Worm (Caenorhabditis elegans): ENCODE data around the gene mans-3.

The mans-3 gene

DNA sequence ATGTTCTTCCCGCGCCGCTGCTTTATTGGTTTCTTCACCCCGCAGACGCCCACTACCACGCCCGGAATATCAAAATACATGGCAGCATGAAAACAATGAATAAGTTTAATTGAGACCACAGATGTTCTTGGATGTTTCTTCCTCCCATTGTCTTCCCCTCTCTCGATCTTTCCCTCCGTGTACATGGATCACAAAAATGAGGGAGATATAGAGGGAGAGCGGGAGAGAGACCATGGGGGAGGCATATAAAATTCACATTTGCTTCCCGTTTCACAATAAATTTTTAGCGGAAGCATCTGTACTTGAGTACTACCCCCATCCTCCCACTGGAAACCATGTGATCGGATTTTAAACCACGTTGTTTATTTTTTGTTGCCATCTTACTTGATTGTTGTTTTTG, 28.2 kb downstream of the mans-3 start:
- TF ChIP-seq flt-1 (GFP tag; IDR thresholded peaks at IDR 0.05): no peak
- no peak for TF ChIP-seq B0310.2 (tag; optimal IDR thresholded peaks at IDR 0.05)
- no peak for TF ChIP-seq sea-1 (GFP tag; conservative IDR thresholded peaks at IDR 0.05)
- no peak for TF ChIP-seq pes-1 (GFP tag; IDR thresholded peaks at IDR 0.05)
- TF ChIP-seq tbx-11 (GFP tag; IDR thresholded peaks at IDR 0.05): no peak
- TF ChIP-seq tra-4 (tag; optimal IDR thresholded peaks at IDR 0.05): no peak
- no peak for TF ChIP-seq ceh-36 (tag; optimal IDR thresholded peaks at IDR 0.05)
- TF ChIP-seq aly-1 (tag; optimal IDR thresholded peaks at IDR 0.05): no peak
- no peak for TF ChIP-seq ets-7 (tag; optimal IDR thresholded peaks at IDR 0.05)
- no peak for TF ChIP-seq tbx-37 (GFP tag; conservative IDR thresholded peaks at IDR 0.05)
- no peak for TF ChIP-seq F13C5.2 (tag; optimal IDR thresholded peaks at IDR 0.05)
- no peak for TF ChIP-seq hmbx-1 (tag; optimal IDR thresholded peaks at IDR 0.05)
- TF ChIP-seq hmg-4 (GFP tag; optimal IDR thresholded peaks at IDR 0.05): no peak
- no peak for TF ChIP-seq scrt-1 (GFP tag; IDR thresholded peaks at IDR 0.05)
- TF ChIP-seq ama-1 (optimal IDR thresholded peaks at IDR 0.05): no peak
- no peak for TF ChIP-seq hnd-1 (tag; optimal IDR thresholded peaks at IDR 0.05)
- no peak for TF ChIP-seq ceh-13 (GFP tag; optimal IDR thresholded peaks at IDR 0.05)

ce11 chrX:5195462-5196160, 30.4 kb downstream of the mans-3 start, which contains the start of gene pqn-62:
pqn-62 (plus strand) TSS chrX:5196110.
- no peak for TF ChIP-seq hmbx-1 (tag; optimal IDR thresholded peaks at IDR 0.05)

DNA sequence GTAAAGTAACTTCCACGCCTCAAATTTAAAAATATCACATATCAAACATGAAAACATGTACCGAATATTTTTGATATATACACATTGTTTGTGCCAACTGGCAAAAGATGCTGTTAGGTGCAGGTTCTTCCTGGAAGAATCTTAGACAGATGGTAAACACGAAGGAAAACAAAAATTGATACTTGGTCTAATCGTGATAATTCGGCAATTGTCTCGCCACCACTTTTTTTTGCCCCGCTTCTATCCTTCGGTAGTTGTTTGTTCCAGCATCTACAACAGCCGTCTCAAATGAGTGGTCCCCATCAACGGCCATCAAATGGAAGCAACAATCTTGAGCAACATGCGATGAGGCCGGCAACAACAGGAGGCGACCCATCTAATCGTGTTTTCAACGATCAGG, 32.2 kb downstream of the mans-3 start:
- TF ChIP-seq ceh-13 (GFP tag; optimal IDR thresholded peaks at IDR 0.05) (no peak), tbx-11 (GFP tag; IDR thresholded peaks at IDR 0.05) (no peak), tra-4 (tag; optimal IDR thresholded peaks at IDR 0.05) (no peak)

ce11 chrX:5199245-5199644, 34.0 kb downstream of the mans-3 start:
- TF ChIP-seq tbx-37 (GFP tag; conservative IDR thresholded peaks at IDR 0.05) (no peak), tbx-11 (GFP tag; IDR thresholded peaks at IDR 0.05) (no peak), ets-7 (tag; optimal IDR thresholded peaks at IDR 0.05) (no peak), hmg-4 (GFP tag; optimal IDR thresholded peaks at IDR 0.05) (no peak), scrt-1 (GFP tag; IDR thresholded peaks at IDR 0.05) (no peak), sea-1 (GFP tag; conservative IDR thresholded peaks at IDR 0.05) (no peak), ceh-13 (GFP tag; optimal IDR thresholded peaks at IDR 0.05) (no peak)

DNA sequence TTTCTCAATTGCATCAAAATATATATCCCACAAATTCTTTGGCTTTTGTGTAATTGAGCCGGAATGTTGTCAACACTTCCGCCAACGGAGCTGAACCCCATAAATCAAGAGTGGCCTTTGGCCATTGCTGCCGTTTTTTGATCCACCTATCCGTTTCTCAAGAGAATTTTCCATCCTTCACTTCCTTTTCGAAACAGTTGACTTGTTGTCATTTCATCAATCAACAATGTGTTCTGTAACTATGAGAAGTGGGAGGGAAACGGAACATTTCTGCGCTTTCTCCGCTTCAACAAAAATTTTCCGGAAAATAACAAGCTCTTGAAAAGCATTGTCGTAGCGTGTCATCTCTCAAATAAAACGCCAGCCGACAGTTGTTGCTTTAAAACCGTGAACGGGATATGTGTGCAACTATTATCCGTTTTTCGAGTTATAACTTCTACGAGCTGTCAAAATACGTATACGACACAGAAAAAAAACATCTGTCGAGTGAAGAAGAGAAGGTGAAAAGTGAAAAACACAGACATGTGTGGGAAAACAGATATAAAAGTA, 34.7 kb downstream of the mans-3 start:
- no peak for TF ChIP-seq hmbx-1 (tag; optimal IDR thresholded peaks at IDR 0.05)
- no peak for TF ChIP-seq B0310.2 (tag; optimal IDR thresholded peaks at IDR 0.05)
- no peak for TF ChIP-seq flt-1 (GFP tag; IDR thresholded peaks at IDR 0.05)
- TF ChIP-seq ceh-36 (tag; optimal IDR thresholded peaks at IDR 0.05): no peak
- TF ChIP-seq aly-1 (tag; optimal IDR thresholded peaks at IDR 0.05): no peak
- TF ChIP-seq tra-4 (tag; optimal IDR thresholded peaks at IDR 0.05): no peak
- no peak for TF ChIP-seq tbx-11 (GFP tag; IDR thresholded peaks at IDR 0.05)
- no peak for TF ChIP-seq ets-7 (tag; optimal IDR thresholded peaks at IDR 0.05)
- no peak for TF ChIP-seq F13C5.2 (tag; optimal IDR thresholded peaks at IDR 0.05)
- TF ChIP-seq tbx-37 (GFP tag; conservative IDR thresholded peaks at IDR 0.05): no peak
- TF ChIP-seq ama-1 (optimal IDR thresholded peaks at IDR 0.05): no peak
- no peak for TF ChIP-seq hnd-1 (tag; optimal IDR thresholded peaks at IDR 0.05)
- no peak for TF ChIP-seq hmg-4 (GFP tag; optimal IDR thresholded peaks at IDR 0.05)
- TF ChIP-seq sea-1 (GFP tag; conservative IDR thresholded peaks at IDR 0.05): no peak
- TF ChIP-seq scrt-1 (GFP tag; IDR thresholded peaks at IDR 0.05): no peak
- no peak for TF ChIP-seq ceh-13 (GFP tag; optimal IDR thresholded peaks at IDR 0.05)
- no peak for TF ChIP-seq pes-1 (GFP tag; IDR thresholded peaks at IDR 0.05)

- TF ChIP-seq hmg-4 (GFP tag; optimal IDR thresholded peaks at IDR 0.05) (no peak), hmbx-1 (tag; optimal IDR thresholded peaks at IDR 0.05) (no peak), flt-1 (GFP tag; IDR thresholded peaks at IDR 0.05) (no peak), hnd-1 (tag; optimal IDR thresholded peaks at IDR 0.05) (no peak), tbx-37 (GFP tag; conservative IDR thresholded peaks at IDR 0.05) (no peak), aly-1 (tag; optimal IDR thresholded peaks at IDR 0.05) (no peak), tbx-11 (GFP tag; IDR thresholded peaks at IDR 0.05) (no peak)
Observed at ce11 chrX:5201860-5202259, 36.7 kb downstream of the mans-3 start.

- TF ChIP-seq flt-1 (GFP tag; IDR thresholded peaks at IDR 0.05): no peak
- no peak for TF ChIP-seq ceh-36 (tag; optimal IDR thresholded peaks at IDR 0.05)
- no peak for TF ChIP-seq F13C5.2 (tag; optimal IDR thresholded peaks at IDR 0.05)
- TF ChIP-seq B0310.2 (tag; optimal IDR thresholded peaks at IDR 0.05): no peak
- TF ChIP-seq tbx-37 (GFP tag; conservative IDR thresholded peaks at IDR 0.05): no peak
- no peak for TF ChIP-seq hmg-4 (GFP tag; optimal IDR thresholded peaks at IDR 0.05)
- TF ChIP-seq ceh-13 (GFP tag; optimal IDR thresholded peaks at IDR 0.05): no peak
- TF ChIP-seq hnd-1 (tag; optimal IDR thresholded peaks at IDR 0.05): no peak
- TF ChIP-seq sea-1 (GFP tag; conservative IDR thresholded peaks at IDR 0.05): no peak
- TF ChIP-seq scrt-1 (GFP tag; IDR thresholded peaks at IDR 0.05): no peak
- no peak for TF ChIP-seq ama-1 (optimal IDR thresholded peaks at IDR 0.05)
- TF ChIP-seq ets-7 (tag; optimal IDR thresholded peaks at IDR 0.05): no peak
- no peak for TF ChIP-seq aly-1 (tag; optimal IDR thresholded peaks at IDR 0.05)
- TF ChIP-seq pes-1 (GFP tag; IDR thresholded peaks at IDR 0.05): no peak
- TF ChIP-seq hmbx-1 (tag; optimal IDR thresholded peaks at IDR 0.05): no peak
- no peak for TF ChIP-seq tbx-11 (GFP tag; IDR thresholded peaks at IDR 0.05)
- TF ChIP-seq tra-4 (tag; optimal IDR thresholded peaks at IDR 0.05): no peak
Observed at ce11 chrX:5202399-5202798, 37.2 kb downstream of the mans-3 start.

ce11 chrX:5202923-5203322, 37.7 kb downstream of the mans-3 start:
- TF ChIP-seq scrt-1 (GFP tag; IDR thresholded peaks at IDR 0.05) (no peak), F13C5.2 (tag; optimal IDR thresholded peaks at IDR 0.05) (no peak), sea-1 (GFP tag; conservative IDR thresholded peaks at IDR 0.05) (no peak), tbx-11 (GFP tag; IDR thresholded peaks at IDR 0.05) (no peak), hmbx-1 (tag; optimal IDR thresholded peaks at IDR 0.05) (no peak)

Data from whole organism, early embryonic.